Fruit fly (Drosophila melanogaster) whole organism, pupa: Measurements from ENCODE around the gene CG15725.

ENCODE experiments used
- CG10348 ChIP-seq: fragments of 200-800 bp; sonication (Bioruptor generic); IDR thresholded peaks from 2 replicates; pipeline ENCODE4 v1.3.6; 2022; ENCODE audit warnings: missing biosample characterization, missing genetic modification characterization
- CG12605 ChIP-seq: fragments of 200-800 bp; sonication (Bioruptor generic); IDR thresholded peaks from 2 replicates; pipeline ENCODE4 v1.3.6; 2022; ENCODE audit warnings: missing biosample characterization, missing genetic modification characterization
- CG13204 ChIP-seq: fragments of 200-800 bp; sonication (Bioruptor generic); optimal IDR thresholded peaks from 2 replicates; lab custom pipeline; 2018; ENCODE audit warnings: missing biosample characterization, mild to moderate bottlenecking, missing genetic modification characterization, moderate library complexity
- CG14655 ChIP-seq: fragments of 200-800 bp; sonication (Bioruptor generic); optimal IDR thresholded peaks from 3 replicates; lab custom pipeline; 2017; ENCODE audit warnings: mild to moderate bottlenecking, missing biosample characterization, missing genetic modification reagents, missing genetic modification characterization
- CG15710 ChIP-seq: fragments of 200-800 bp; sonication (Bioruptor generic); optimal IDR thresholded peaks from 2 replicates; lab custom pipeline; 2018; ENCODE audit warnings: missing biosample characterization, mild to moderate bottlenecking, missing genetic modification characterization, moderate library complexity
- CG17806 ChIP-seq: fragments of 200-800 bp; sonication (Bioruptor generic); optimal IDR thresholded peaks from 2 replicates; lab custom pipeline; 2018; ENCODE audit warnings: missing biosample characterization, mild to moderate bottlenecking, missing genetic modification characterization, moderate library complexity
- CG32121 ChIP-seq: fragments of 200-800 bp; sonication (Bioruptor generic); IDR thresholded peaks from 2 replicates; pipeline ENCODE4 v1.3.6; 2022; ENCODE audit warnings: missing biosample characterization, missing genetic modification characterization
- CG34367 ChIP-seq: fragments of 200-800 bp; sonication (Bioruptor generic); optimal IDR thresholded peaks from 2 replicates; lab custom pipeline; 2018; ENCODE audit warnings: missing biosample characterization, mild to moderate bottlenecking, missing genetic modification characterization
- CG4496 ChIP-seq: fragments of 200-800 bp; sonication (Bioruptor generic); IDR thresholded peaks from 3 replicates; pipeline ENCODE4 v1.3.6; 2022; ENCODE audit warnings: missing biosample characterization, missing genetic modification characterization
- CG8159 ChIP-seq: fragments of 200-800 bp; sonication (Bioruptor generic); optimal IDR thresholded peaks from 3 replicates; lab custom pipeline; 2018; ENCODE audit warnings: missing biosample characterization, mild to moderate bottlenecking, missing genetic modification characterization, moderate library complexity
- CG8301 ChIP-seq: fragments of 200-800 bp; sonication (Bioruptor generic); optimal IDR thresholded peaks from 2 replicates; lab custom pipeline; 2018; ENCODE audit warnings: missing biosample characterization, mild to moderate bottlenecking, missing genetic modification characterization
- CG9948 ChIP-seq: fragments of 200-800 bp; sonication (Bioruptor generic); optimal IDR thresholded peaks from 2 replicates; lab custom pipeline; 2018; ENCODE audit warnings: missing biosample characterization, mild to moderate bottlenecking, missing genetic modification characterization, moderate library complexity
- D1 ChIP-seq: fragments of 200-800 bp; sonication (Bioruptor generic); optimal IDR thresholded peaks from 2 replicates; lab custom pipeline; 2018; ENCODE audit warnings: missing biosample characterization, mild to moderate bottlenecking, missing genetic modification characterization, moderate library complexity
- EcR ChIP-seq: fragments of 200-800 bp; sonication (Bioruptor generic); optimal IDR thresholded peaks from 3 replicates; lab custom pipeline; 2019; ENCODE audit warnings: missing biosample characterization, missing genetic modification characterization, mild to moderate bottlenecking, moderate library complexity, missing genetic modification reagents
- Ets98B ChIP-seq: fragments of 200-800 bp; sonication (Bioruptor generic); IDR thresholded peaks from 2 replicates; pipeline ENCODE4 v1.3.6; 2022; ENCODE audit warnings: missing biosample characterization, missing genetic modification characterization
- Pif1A ChIP-seq: fragments of 200-800 bp; sonication (Bioruptor generic); optimal IDR thresholded peaks from 3 replicates; lab custom pipeline; 2016; ENCODE audit warnings: missing biosample characterization, missing genetic modification characterization
- Pif1B ChIP-seq: fragments of 200-800 bp; sonication (Bioruptor generic); optimal IDR thresholded peaks from 3 replicates; lab custom pipeline; 2016; ENCODE audit warnings: missing biosample characterization, missing genetic modification characterization
- Snoo ChIP-seq: fragments of 200-800 bp; sonication (Bioruptor generic); optimal IDR thresholded peaks from 3 replicates; lab custom pipeline; 2017; ENCODE audit warnings: missing biosample characterization, mild to moderate bottlenecking, missing genetic modification characterization, inconsistent platforms
- fd96Ca ChIP-seq: fragments of 200-800 bp; sonication (Bioruptor generic); IDR thresholded peaks from 3 replicates; pipeline ENCODE4 v1.3.6; 2022; ENCODE audit warnings: missing biosample characterization, missing genetic modification characterization
- gl ChIP-seq: fragments of 200-800 bp; sonication (Bioruptor generic); optimal IDR thresholded peaks from 2 replicates; lab custom pipeline; 2018; ENCODE audit warnings: missing biosample characterization, mild to moderate bottlenecking, missing genetic modification characterization
- rn ChIP-seq: fragments of 200-800 bp; sonication (Bioruptor generic); IDR thresholded peaks from 2 replicates; pipeline ENCODE4 v1.3.6; 2022; ENCODE audit warnings: missing biosample characterization, missing genetic modification characterization

Gene CG15725

dm6 chrX:12670530-12671285, 34.9 kb upstream of the CG15725 start:
- TF ChIP-seq EcR (GFP tag; lab: Kevin White, UChicago) = no peak
- no peak for TF ChIP-seq gl (tag; lab: Kevin White, UChicago)
- no peak for TF ChIP-seq CG10348 (GFP tag; lab: Robert Waterston, UW)
- no peak for TF ChIP-seq CG34367 (tag; lab: Kevin White, UChicago)
- no peak for TF ChIP-seq CG13204
- no peak for TF ChIP-seq CG32121 (GFP tag; lab: Robert Waterston, UW)
- TF ChIP-seq CG8159 (tag; lab: Kevin White, UChicago) = no peak
- no peak for TF ChIP-seq CG9948 (tag; lab: Kevin White, UChicago)
- TF ChIP-seq CG17806 (tag; lab: Kevin White, UChicago) = no peak
- TF ChIP-seq Pif1B (GFP tag; lab: Kevin White, UChicago) = no peak
- no peak for TF ChIP-seq CG14655
- no peak for TF ChIP-seq D1
- no peak for TF ChIP-seq CG12605
- no peak for TF ChIP-seq Snoo (tag; lab: Kevin White, UChicago)

dm6 chrX:12672317-12673172, 33.1 kb upstream of the CG15725 start:
- TF ChIP-seq CG12605 (peak; percentile 76), CG8301 (peak; percentile 14), CG10348 (GFP tag; lab: Robert Waterston, UW) (no peak), CG17806 (tag; lab: Kevin White, UChicago) (peak; percentile 43), D1 (no peak), Snoo (tag; lab: Kevin White, UChicago) (peak; percentile 4), CG34367 (tag; lab: Kevin White, UChicago) (peak; percentile 59), CG8159 (tag; lab: Kevin White, UChicago) (peak; percentile 55), CG15710 (tag; lab: Kevin White, UChicago) (peak; percentile 57), Pif1B (GFP tag; lab: Kevin White, UChicago) (peak; percentile 41), fd96Ca (peak; percentile 21; the same call in 2 of the 3 replicates), Ets98B (GFP tag; lab: Robert Waterston, UW) (peak; percentile 44; the same call in 1 of the 2 replicates), CG14655 (peak; percentile 12), Pif1A (GFP tag; lab: Kevin White, UChicago) (peak; percentile 51), CG9948 (tag; lab: Kevin White, UChicago) (peak; percentile 36), rn (no peak), EcR (GFP tag; lab: Kevin White, UChicago) (peak; percentile 76), CG13204 (peak; percentile 78), CG32121 (GFP tag; lab: Robert Waterston, UW) (peak; percentile 36; the same call in 1 of the 2 replicates), gl (tag; lab: Kevin White, UChicago) (peak; percentile 83), CG4496 (peak; percentile 52)

- TF ChIP-seq CG8159 (tag; lab: Kevin White, UChicago) = peak; percentile 45
- TF ChIP-seq fd96Ca = no peak
- TF ChIP-seq CG34367 (tag; lab: Kevin White, UChicago) = peak; percentile 51
- TF ChIP-seq CG12605 = no peak
- TF ChIP-seq CG14655 = peak; percentile 69
- TF ChIP-seq CG17806 (tag; lab: Kevin White, UChicago) = peak; percentile 36
- peak; percentile 65 for TF ChIP-seq CG13204
- TF ChIP-seq CG32121 (GFP tag; lab: Robert Waterston, UW) = no peak
- peak; percentile 44 for TF ChIP-seq Snoo (tag; lab: Kevin White, UChicago)
- TF ChIP-seq Pif1B (GFP tag; lab: Kevin White, UChicago) = peak; percentile 32
- peak; percentile 74 for TF ChIP-seq gl (tag; lab: Kevin White, UChicago)
- peak; percentile 75 for TF ChIP-seq EcR (GFP tag; lab: Kevin White, UChicago)
- peak; percentile 69 for TF ChIP-seq CG4496
- TF ChIP-seq rn = no peak
- TF ChIP-seq CG9948 (tag; lab: Kevin White, UChicago) = peak; percentile 28
- no peak for TF ChIP-seq D1
- TF ChIP-seq CG10348 (GFP tag; lab: Robert Waterston, UW) = no peak
- TF ChIP-seq CG8301 = peak; percentile 47
- TF ChIP-seq Ets98B (GFP tag; lab: Robert Waterston, UW) = peak; percentile 31
- TF ChIP-seq CG15710 (tag; lab: Kevin White, UChicago) = peak; percentile 53
- TF ChIP-seq Pif1A (GFP tag; lab: Kevin White, UChicago) = peak; percentile 27
Observed at dm6 chrX:12673833-12674541, 31.7 kb upstream of the CG15725 start.

dm6 chrX:12675284-12675683, 30.4 kb upstream of the CG15725 start:
- TF ChIP-seq Pif1B (GFP tag; lab: Kevin White, UChicago) (peak; percentile 38), CG4496 (peak; percentile 66; the same call in 2 of the 3 replicates), CG15710 (tag; lab: Kevin White, UChicago) (peak; percentile 32), Pif1A (GFP tag; lab: Kevin White, UChicago) (peak; percentile 10), EcR (GFP tag; lab: Kevin White, UChicago) (peak; percentile 38), CG13204 (peak; percentile 29), CG12605 (peak; percentile 79; the same call in 1 of the 2 replicates), Ets98B (GFP tag; lab: Robert Waterston, UW) (peak; percentile 52; the same call in 1 of the 2 replicates), CG17806 (tag; lab: Kevin White, UChicago) (peak; percentile 21), Snoo (tag; lab: Kevin White, UChicago) (no peak), CG10348 (GFP tag; lab: Robert Waterston, UW) (no peak), CG9948 (tag; lab: Kevin White, UChicago) (peak; percentile 1), CG32121 (GFP tag; lab: Robert Waterston, UW) (peak; percentile 55; the same call in 1 of the 2 replicates), fd96Ca (0 out of 3 replicates have a peak, but pooled peaks have one; percentile 49), rn (no peak), CG14655 (peak; percentile 19), CG8301 (no peak), CG8159 (tag; lab: Kevin White, UChicago) (peak; percentile 22), D1 (no peak), gl (tag; lab: Kevin White, UChicago) (peak; percentile 18), CG34367 (tag; lab: Kevin White, UChicago) (peak; percentile 28)
- TF ChIP-seq, all 21 proteins: peak for 16
